Worm (Caenorhabditis elegans): ENCODE measurements around the gene mcm-2.

The mcm-2 gene

ce11 chrII:11974048-11974995, 32.1 kb downstream of the mcm-2 start (continued):
- TF ChIP-seq nhr-25 (tag; optimal IDR thresholded peaks at IDR 0.05; ENCODE audit: borderline replicate concordance, insufficient read depth) (no peak), dpl-1 (GFP tag; optimal IDR thresholded peaks at IDR 0.05) (no peak), nhr-111 (GFP tag; optimal IDR thresholded peaks at IDR 0.05) (no peak), T20F7.1 (GFP tag; optimal IDR thresholded peaks at IDR 0.05) (peak; percentile 25), set-16 (GFP tag; IDR thresholded peaks at IDR 0.05) (no peak), zfp-3 (GFP tag; conservative IDR thresholded peaks at IDR 0.05) (no peak), R02D3.7 (tag; optimal IDR thresholded peaks at IDR 0.05) (no peak), jun-1 (tag; optimal IDR thresholded peaks at IDR 0.05) (no peak), php-3 (GFP tag; IDR thresholded peaks at IDR 0.05) (no peak; the same call in none of the 2 replicates), nhr-76 (tag; optimal IDR thresholded peaks at IDR 0.05) (no peak), hmg-1.1 (GFP tag; IDR thresholded peaks at IDR 0.05) (no peak), fos-1 (tag; optimal IDR thresholded peaks at IDR 0.05) (no peak), F37D6.2 (tag; optimal IDR thresholded peaks at IDR 0.05) (no peak), F10B5.3 (tag; optimal IDR thresholded peaks at IDR 0.05) (peak; percentile 50), unc-130 (GFP tag; optimal IDR thresholded peaks at IDR 0.05) (peak; percentile 4), spr-1 (tag; optimal IDR thresholded peaks at IDR 0.05) (no peak), D1046.2 (GFP tag; IDR thresholded peaks at IDR 0.05) (0 out of 2 replicates have a peak, but pooled peaks have one; percentile 68), Y105C5A.15 (GFP tag; IDR thresholded peaks at IDR 0.05) (no peak), dmd-6 (GFP tag; IDR thresholded peaks at IDR 0.05) (no peak; the same call in 1 of the 2 replicates), mdt-29 (GFP tag; IDR thresholded peaks at IDR 0.05) (peak; percentile 37; the same call in 1 of the 2 replicates), egl-27 (tag; optimal IDR thresholded peaks at IDR 0.05) (no peak), unc-39 (tag; optimal IDR thresholded peaks at IDR 0.05) (no peak), ces-1 (GFP tag; optimal IDR thresholded peaks at IDR 0.05) (no peak), zip-11 (GFP tag; IDR thresholded peaks at IDR 0.05) (peak; percentile 4; the same call in 1 of the 2 replicates), mes-2 (tag; optimal IDR thresholded peaks at IDR 0.05; ENCODE audit: poor library complexity, severe bottlenecking) (peak; percentile 41), skn-1 (tag; optimal IDR thresholded peaks at IDR 0.05) (no peak), snpc-4 (tag; optimal IDR thresholded peaks at IDR 0.05) (no peak), dve-1 (tag; optimal IDR thresholded peaks at IDR 0.05; ENCODE audit: insufficient read depth) (peak; percentile 8), T26A8.4 (GFP tag; IDR thresholded peaks at IDR 0.05) (peak; percentile 67), mxl-3 (GFP tag; optimal IDR thresholded peaks at IDR 0.05) (no peak), nhr-28 (tag; optimal IDR thresholded peaks at IDR 0.05) (no peak), daf-12 (tag; optimal IDR thresholded peaks at IDR 0.05) (no peak), daf-19 (GFP tag; conservative IDR thresholded peaks at IDR 0.05) (no peak), ceh-82 (tag; optimal IDR thresholded peaks at IDR 0.05) (no peak), nhr-6 (tag; optimal IDR thresholded peaks at IDR 0.05) (no peak), daf-8 (GFP tag; IDR thresholded peaks at IDR 0.05) (no peak), ZK337.2 (GFP tag; IDR thresholded peaks at IDR 0.05) (no peak), F44E2.7 (GFP tag; IDR thresholded peaks at IDR 0.05) (no peak)

ce11 chrII:11973632-11974031, 32.8 kb downstream of the mcm-2 start, which contains the start of gene acbp-6:
acbp-6 (minus strand) TSS chrII:11973732.
- TF ChIP-seq mep-1 (tag; optimal IDR thresholded peaks at IDR 0.05), result no peak
- TF ChIP-seq D1046.2 (GFP tag; IDR thresholded peaks at IDR 0.05), result no peak
- TF ChIP-seq unc-62 (GFP tag; optimal IDR thresholded peaks at IDR 0.05 in 1 of 2), result peak in 1 of 2 experiments; percentile 78
- TF ChIP-seq unc-62 (tag; optimal IDR thresholded peaks at IDR 0.05), result no peak
